Fruit fly (Drosophila melanogaster) whole organism, pupa: ENCODE measurements around the gene Trx2.

ENCODE experiments used
- CG10348 ChIP-seq: fragments of 200-800 bp; sonication (Bioruptor generic); IDR thresholded peaks from 2 replicates; pipeline ENCODE4 v1.3.6; 2022; ENCODE audit warnings: missing biosample characterization, missing genetic modification characterization
- CG12605 ChIP-seq: fragments of 200-800 bp; sonication (Bioruptor generic); IDR thresholded peaks from 2 replicates; pipeline ENCODE4 v1.3.6; 2022; ENCODE audit warnings: missing biosample characterization, missing genetic modification characterization
- CG13204 ChIP-seq: fragments of 200-800 bp; sonication (Bioruptor generic); optimal IDR thresholded peaks from 2 replicates; lab custom pipeline; 2018; ENCODE audit warnings: missing biosample characterization, mild to moderate bottlenecking, missing genetic modification characterization, moderate library complexity
- CG14655 ChIP-seq: fragments of 200-800 bp; sonication (Bioruptor generic); optimal IDR thresholded peaks from 3 replicates; lab custom pipeline; 2017; ENCODE audit warnings: mild to moderate bottlenecking, missing biosample characterization, missing genetic modification reagents, missing genetic modification characterization
- CG15710 ChIP-seq: fragments of 200-800 bp; sonication (Bioruptor generic); optimal IDR thresholded peaks from 2 replicates; lab custom pipeline; 2018; ENCODE audit warnings: missing biosample characterization, mild to moderate bottlenecking, missing genetic modification characterization, moderate library complexity
- CG17806 ChIP-seq: fragments of 200-800 bp; sonication (Bioruptor generic); optimal IDR thresholded peaks from 2 replicates; lab custom pipeline; 2018; ENCODE audit warnings: missing biosample characterization, mild to moderate bottlenecking, missing genetic modification characterization, moderate library complexity
- CG32121 ChIP-seq: fragments of 200-800 bp; sonication (Bioruptor generic); IDR thresholded peaks from 2 replicates; pipeline ENCODE4 v1.3.6; 2022; ENCODE audit warnings: missing biosample characterization, missing genetic modification characterization
- CG34367 ChIP-seq: fragments of 200-800 bp; sonication (Bioruptor generic); optimal IDR thresholded peaks from 2 replicates; lab custom pipeline; 2018; ENCODE audit warnings: missing biosample characterization, mild to moderate bottlenecking, missing genetic modification characterization
- CG4496 ChIP-seq: fragments of 200-800 bp; sonication (Bioruptor generic); IDR thresholded peaks from 3 replicates; pipeline ENCODE4 v1.3.6; 2022; ENCODE audit warnings: missing biosample characterization, missing genetic modification characterization
- CG8159 ChIP-seq: fragments of 200-800 bp; sonication (Bioruptor generic); optimal IDR thresholded peaks from 3 replicates; lab custom pipeline; 2018; ENCODE audit warnings: missing biosample characterization, mild to moderate bottlenecking, missing genetic modification characterization, moderate library complexity
- CG8301 ChIP-seq: fragments of 200-800 bp; sonication (Bioruptor generic); optimal IDR thresholded peaks from 2 replicates; lab custom pipeline; 2018; ENCODE audit warnings: missing biosample characterization, mild to moderate bottlenecking, missing genetic modification characterization
- CG9948 ChIP-seq: fragments of 200-800 bp; sonication (Bioruptor generic); optimal IDR thresholded peaks from 2 replicates; lab custom pipeline; 2018; ENCODE audit warnings: missing biosample characterization, mild to moderate bottlenecking, missing genetic modification characterization, moderate library complexity
- Pif1A ChIP-seq: fragments of 200-800 bp; sonication (Bioruptor generic); optimal IDR thresholded peaks from 3 replicates; lab custom pipeline; 2016; ENCODE audit warnings: missing biosample characterization, missing genetic modification characterization
- Pif1B ChIP-seq: fragments of 200-800 bp; sonication (Bioruptor generic); optimal IDR thresholded peaks from 3 replicates; lab custom pipeline; 2016; ENCODE audit warnings: missing biosample characterization, missing genetic modification characterization
- fd96Ca ChIP-seq: fragments of 200-800 bp; sonication (Bioruptor generic); IDR thresholded peaks from 3 replicates; pipeline ENCODE4 v1.3.6; 2022; ENCODE audit warnings: missing biosample characterization, missing genetic modification characterization
- gl ChIP-seq: fragments of 200-800 bp; sonication (Bioruptor generic); optimal IDR thresholded peaks from 2 replicates; lab custom pipeline; 2018; ENCODE audit warnings: missing biosample characterization, mild to moderate bottlenecking, missing genetic modification characterization
- rn ChIP-seq: fragments of 200-800 bp; sonication (Bioruptor generic); IDR thresholded peaks from 2 replicates; pipeline ENCODE4 v1.3.6; 2022; ENCODE audit warnings: missing biosample characterization, missing genetic modification characterization

The Trx2 gene

dm6 chr2L:9656300-9656699, 43.3 kb downstream of the Trx2 start, which contains the start of gene CG33299:
CG33299 (plus strand) TSS chr2L:9656600.
- TF ChIP-seq rn (no peak), Pif1A (no peak)
- TF ChIP-seq, all 21 proteins: peak for 0

dm6 chr2L:9657269-9658191, 44.6 kb downstream of the Trx2 start:
- TF ChIP-seq CG32121 (GFP tag; lab: Robert Waterston, UW), result no peak
- TF ChIP-seq CG17806 (tag; lab: Kevin White, UChicago), result no peak
- TF ChIP-seq rn, result no peak
- TF ChIP-seq CG13204 (GFP tag; lab: Kevin White, UChicago), result no peak
- no peak for TF ChIP-seq Pif1B
- TF ChIP-seq CG14655 (GFP tag; lab: Kevin White, UChicago), result no peak
- TF ChIP-seq, all 21 proteins: peak for 0

- TF ChIP-seq CG15710 (tag; lab: Kevin White, UChicago) (peak; percentile 52), CG8159 (tag; lab: Kevin White, UChicago) (peak; percentile 64), CG17806 (tag; lab: Kevin White, UChicago) (no peak), Pif1A (peak; percentile 38), Pif1B (peak; percentile 26), CG13204 (GFP tag; lab: Kevin White, UChicago) (no peak), CG9948 (tag; lab: Kevin White, UChicago) (peak; percentile 39), CG4496 (GFP tag; lab: Robert Waterston, UW) (peak; percentile 45; the same call in 1 of the 3 replicates), gl (tag; lab: Kevin White, UChicago) (no peak), fd96Ca (0 out of 3 replicates have a peak, but pooled peaks have one; percentile 34), CG8301 (tag; lab: Kevin White, UChicago) (no peak), CG12605 (GFP tag; lab: Robert Waterston, UW) (no peak), CG14655 (GFP tag; lab: Kevin White, UChicago) (peak; percentile 52), CG32121 (GFP tag; lab: Robert Waterston, UW) (no peak)
Observed at dm6 chr2L:9660516-9660920, 47.6 kb downstream of the Trx2 start.

- TF ChIP-seq CG9948 (tag; lab: Kevin White, UChicago) (no peak), CG10348 (GFP tag; lab: Robert Waterston, UW) (no peak), CG34367 (tag; lab: Kevin White, UChicago) (no peak), CG8301 (tag; lab: Kevin White, UChicago) (no peak)
Observed at dm6 chr2L:9662977-9663376, 50.0 kb downstream of the Trx2 start.
